Worm (Caenorhabditis elegans): ENCODE results near the gene hir-1.

hir-1 gene

DNA sequence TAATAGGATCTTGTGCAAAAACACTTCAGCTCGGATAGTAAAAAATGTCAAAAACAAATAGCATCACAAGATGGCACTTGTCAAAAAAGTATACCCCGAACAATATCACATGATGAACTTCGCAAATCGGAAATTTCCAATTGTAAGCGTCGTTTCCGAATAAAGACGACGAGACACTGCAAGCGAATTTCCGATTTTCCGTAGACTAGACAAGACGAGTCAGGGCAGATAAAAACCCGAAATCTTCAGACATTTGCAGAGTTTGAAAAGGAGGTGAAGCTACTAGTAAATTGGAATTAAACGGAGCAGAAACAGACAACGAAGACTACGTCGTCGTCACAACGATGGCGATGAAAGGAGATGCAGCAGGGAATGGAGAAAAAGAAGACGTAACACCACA, 49.8 kb downstream of the hir-1 start:
- TF ChIP-seq cog-1 (tag; optimal IDR thresholded peaks at IDR 0.05) (no peak), ztf-23 (GFP tag; IDR thresholded peaks at IDR 0.05) (no peak), flt-1 (GFP tag; IDR thresholded peaks at IDR 0.05) (no peak), ref-1 (GFP tag; conservative IDR thresholded peaks at IDR 0.05) (no peak)

- no peak for TF ChIP-seq cog-1 (tag; optimal IDR thresholded peaks at IDR 0.05)
- TF ChIP-seq T22C8.4 (GFP tag; IDR thresholded peaks at IDR 0.05): no peak
- TF ChIP-seq med-1 (GFP tag; optimal IDR thresholded peaks at IDR 0.05; ENCODE audit: insufficient read depth): no peak
- TF ChIP-seq ref-1 (GFP tag; conservative IDR thresholded peaks at IDR 0.05): no peak
- no peak for TF ChIP-seq flt-1 (GFP tag; IDR thresholded peaks at IDR 0.05)
- no peak for TF ChIP-seq klf-2 (GFP tag; conservative IDR thresholded peaks at IDR 0.05)
- TF ChIP-seq tab-1 (GFP tag; IDR thresholded peaks at IDR 0.05): no peak
- no peak for TF ChIP-seq ztf-23 (GFP tag; IDR thresholded peaks at IDR 0.05)
- no peak for TF ChIP-seq ztf-29 (GFP tag; IDR thresholded peaks at IDR 0.05)
Measured at ce11 chrV:5576008-5576407, 54.1 kb downstream of the hir-1 start.

ce11 chrV:5579666-5580065, 57.7 kb downstream of the hir-1 start:
- TF ChIP-seq tab-1 (GFP tag; IDR thresholded peaks at IDR 0.05) (no peak), klf-2 (GFP tag; conservative IDR thresholded peaks at IDR 0.05) (no peak), T22C8.4 (GFP tag; IDR thresholded peaks at IDR 0.05) (no peak), cog-1 (tag; optimal IDR thresholded peaks at IDR 0.05) (no peak), ztf-29 (GFP tag; IDR thresholded peaks at IDR 0.05) (no peak), flt-1 (GFP tag; IDR thresholded peaks at IDR 0.05) (no peak), ref-1 (GFP tag; conservative IDR thresholded peaks at IDR 0.05) (no peak), ztf-23 (GFP tag; IDR thresholded peaks at IDR 0.05) (no peak), med-1 (GFP tag; optimal IDR thresholded peaks at IDR 0.05; ENCODE audit: insufficient read depth) (no peak)

Data from whole organism, midembryonic.